Fruit fly (Drosophila melanogaster) whole organism, prepupa: ENCODE data around the gene CG3984.

ENCODE experiments used
- CG10631 ChIP-seq: fragments of 200-800 bp; sonication (Bioruptor generic); optimal IDR thresholded peaks from 2 replicates; lab custom pipeline; 2016; ENCODE audit warnings: missing biosample characterization, missing genetic modification characterization
- CG10669 ChIP-seq: fragments of 200-800 bp; sonication (Bioruptor generic); optimal IDR thresholded peaks from 3 replicates; lab custom pipeline; 2018; ENCODE audit warnings: missing biosample characterization, mild to moderate bottlenecking, missing genetic modification characterization, moderate library complexity
- CG11294 ChIP-seq: fragments of 200-800 bp; sonication (Bioruptor generic); IDR thresholded peaks from 2 replicates; pipeline ENCODE4 v1.3.6; 2022; ENCODE audit warnings: missing biosample characterization, missing genetic modification characterization
- CG11902 ChIP-seq: fragments of 200-800 bp; sonication (Bioruptor generic); optimal IDR thresholded peaks from 3 replicates; lab custom pipeline; 2016; ENCODE audit warnings: missing biosample characterization, missing genetic modification characterization
- CG15336 ChIP-seq: fragments of 200-800 bp; sonication (Bioruptor generic); IDR thresholded peaks from 2 replicates; pipeline ENCODE4 v1.3.6; 2022; ENCODE audit warnings: missing biosample characterization, missing genetic modification characterization
- CG1621 ChIP-seq: fragments of 200-800 bp; sonication (Bioruptor generic); optimal IDR thresholded peaks from 3 replicates; lab custom pipeline; 2018; ENCODE audit warnings: missing biosample characterization, mild to moderate bottlenecking, missing genetic modification characterization
- CG3032 ChIP-seq: fragments of 200-800 bp; optimal IDR thresholded peaks from 2 replicates; lab custom pipeline; 2019; ENCODE audit warnings: missing biosample characterization, mild to moderate bottlenecking, missing genetic modification characterization, moderate library complexity
- CG31627 ChIP-seq: fragments of 200-800 bp; sonication (Bioruptor generic); optimal IDR thresholded peaks from 3 replicates; lab custom pipeline; 2016; ENCODE audit warnings: missing biosample characterization, missing genetic modification characterization
- CG32006 ChIP-seq: fragments of 200-800 bp; sonication (Bioruptor generic); optimal IDR thresholded peaks from 3 replicates; lab custom pipeline; 2017; ENCODE audit warnings: missing biosample characterization, mild to moderate bottlenecking, missing genetic modification characterization
- CG34406 ChIP-seq: fragments of 200-800 bp; sonication (Bioruptor generic); optimal IDR thresholded peaks from 3 replicates; lab custom pipeline; 2016; ENCODE audit warnings: missing biosample characterization, missing genetic modification characterization
- CG3919 ChIP-seq: fragments of 200-800 bp; sonication (Bioruptor generic); optimal IDR thresholded peaks from 3 replicates; lab custom pipeline; 2016; ENCODE audit warnings: missing biosample characterization, missing genetic modification characterization
- CG6163 ChIP-seq: fragments of 200-800 bp; sonication (Bioruptor generic); IDR thresholded peaks from 3 replicates; pipeline ENCODE4 v1.3.6; 2022; ENCODE audit warnings: missing biosample characterization, missing genetic modification characterization
- CG6276 ChIP-seq: fragments of 200-800 bp; sonication (Bioruptor generic); optimal IDR thresholded peaks from 2 replicates; lab custom pipeline; 2017; ENCODE audit warnings: missing biosample characterization, mild to moderate bottlenecking, missing genetic modification characterization
- CG6792 ChIP-seq: fragments of 200-800 bp; sonication (Bioruptor generic); optimal IDR thresholded peaks from 3 replicates; lab custom pipeline; 2016; ENCODE audit warnings: missing biosample characterization, missing genetic modification characterization
- CG6808 ChIP-seq: fragments of 200-800 bp; sonication (Bioruptor generic); optimal IDR thresholded peaks from 3 replicates; lab custom pipeline; 2017; ENCODE audit warnings: missing biosample characterization, missing genetic modification characterization, mild to moderate bottlenecking, moderate library complexity, missing genetic modification reagents
- CG6854 ChIP-seq: fragments of 200-800 bp; sonication (Bioruptor generic); optimal IDR thresholded peaks from 2 replicates; lab custom pipeline; 2017; ENCODE audit warnings: missing biosample characterization, mild to moderate bottlenecking, missing genetic modification characterization
- CG7368 ChIP-seq: fragments of 200-800 bp; sonication (Bioruptor generic); optimal IDR thresholded peaks from 3 replicates; lab custom pipeline; 2016; ENCODE audit warnings: missing biosample characterization, missing genetic modification characterization
- CG8119 ChIP-seq: fragments of 200-800 bp; sonication (Bioruptor generic); IDR thresholded peaks from 3 replicates; pipeline ENCODE4 v1.3.6; 2022; ENCODE audit warnings: missing biosample characterization, missing genetic modification characterization
- CG8319 ChIP-seq: fragments of 200-800 bp; sonication (Bioruptor generic); optimal IDR thresholded peaks from 3 replicates; lab custom pipeline; 2016; ENCODE audit warnings: missing biosample characterization, missing genetic modification characterization
- CG9139 ChIP-seq: fragments of 200-800 bp; sonication (Bioruptor generic); optimal IDR thresholded peaks from 3 replicates; lab custom pipeline; 2017; ENCODE audit warnings: missing biosample characterization, mild to moderate bottlenecking, missing genetic modification characterization
- Eip78C ChIP-seq: fragments of 200-800 bp; sonication (Bioruptor generic); peaks from one replicate; lab custom pipeline; 2016; ENCODE audit warnings: missing biosample characterization, missing genetic modification characterization
- Eip93F ChIP-seq: fragments of 200-800 bp; sonication (Bioruptor generic); optimal IDR thresholded peaks from 2 replicates; lab custom pipeline; 2016; ENCODE audit warnings: missing biosample characterization, mild to moderate bottlenecking, missing genetic modification characterization
- Ets21C ChIP-seq: fragments of 200-800 bp; sonication (Bioruptor generic); optimal IDR thresholded peaks from 3 replicates; lab custom pipeline; 2016; ENCODE audit warnings: missing biosample characterization, missing genetic modification characterization
- Ets96B ChIP-seq: fragments of 200-800 bp; optimal IDR thresholded peaks from 2 replicates; lab custom pipeline; 2019; ENCODE audit warnings: missing biosample characterization, mild to moderate bottlenecking, missing genetic modification characterization, moderate library complexity
- Gug ChIP-seq: fragments of 200-800 bp; sonication (Bioruptor generic); IDR thresholded peaks from 2 replicates; pipeline ENCODE4 v1.3.6; 2022; ENCODE audit warnings: missing biosample characterization, missing genetic modification characterization
- Hr38 ChIP-seq: sonication (Bioruptor generic); optimal IDR thresholded peaks from 2 replicates; lab custom pipeline; 2016; ENCODE audit warnings: missing biosample characterization, missing genetic modification characterization
- Hr4 ChIP-seq: fragments of 200-800 bp; sonication (Bioruptor generic); optimal IDR thresholded peaks from 3 replicates; lab custom pipeline; 2016; ENCODE audit warnings: missing biosample characterization, missing genetic modification characterization
- Lpt ChIP-seq: fragments of 200-800 bp; sonication (Bioruptor generic); optimal IDR thresholded peaks from 3 replicates; lab custom pipeline; 2016; ENCODE audit warnings: missing biosample characterization, missing genetic modification characterization
- Met ChIP-seq: fragments of 200-800 bp; sonication (Bioruptor generic); optimal IDR thresholded peaks from 3 replicates; lab custom pipeline; 2016; ENCODE audit warnings: missing biosample characterization, missing genetic modification characterization
- OdsH ChIP-seq: fragments of 200-800 bp; sonication (Bioruptor generic); optimal IDR thresholded peaks from 3 replicates; lab custom pipeline; 2016; ENCODE audit warnings: missing biosample characterization, missing genetic modification characterization
- Sox102F ChIP-seq: fragments of 200-800 bp; sonication (Bioruptor generic); optimal IDR thresholded peaks from 2 replicates; lab custom pipeline; 2016; ENCODE audit warnings: missing biosample characterization, mild to moderate bottlenecking, missing genetic modification characterization
- Sox14 ChIP-seq: fragments of 200-800 bp; sonication (Bioruptor generic); optimal IDR thresholded peaks from 3 replicates; lab custom pipeline; 2016; ENCODE audit warnings: missing biosample characterization, missing genetic modification characterization
- Sox15 ChIP-seq: fragments of 200-800 bp; sonication (Bioruptor generic); optimal IDR thresholded peaks from 3 replicates; lab custom pipeline; 2016; ENCODE audit warnings: missing biosample characterization, missing genetic modification characterization
- achi ChIP-seq: fragments of 200-800 bp; sonication (Bioruptor generic); optimal IDR thresholded peaks from 3 replicates; lab custom pipeline; 2016; ENCODE audit warnings: missing biosample characterization, missing genetic modification characterization
- acj6 ChIP-seq: fragments of 200-800 bp; sonication (Bioruptor generic); optimal IDR thresholded peaks from 3 replicates; lab custom pipeline; 2016; ENCODE audit warnings: missing biosample characterization, missing genetic modification characterization
- cyc ChIP-seq: fragments of 200-800 bp; sonication (Bioruptor generic); optimal IDR thresholded peaks from 3 replicates; lab custom pipeline; 2016; ENCODE audit warnings: missing biosample characterization, missing genetic modification characterization
- eg ChIP-seq: fragments of 200-800 bp; sonication (Bioruptor generic); IDR thresholded peaks from 3 replicates; pipeline ENCODE4 v1.3.6; 2022; ENCODE audit warnings: missing biosample characterization, missing genetic modification characterization
- esn ChIP-seq: fragments of 200-800 bp; sonication (Bioruptor generic); optimal IDR thresholded peaks from 2 replicates; lab custom pipeline; 2016; ENCODE audit warnings: missing biosample characterization, mild to moderate bottlenecking, missing genetic modification characterization, moderate library complexity
- fd59A ChIP-seq: fragments of 200-800 bp; sonication (Bioruptor generic); optimal IDR thresholded peaks from 2 replicates; lab custom pipeline; 2017; ENCODE audit warnings: missing biosample characterization, mild to moderate bottlenecking, missing genetic modification characterization, missing genetic modification reagents
- fkh ChIP-seq: fragments of 200-800 bp; sonication (Bioruptor generic); optimal IDR thresholded peaks from 3 replicates; lab custom pipeline; 2017; ENCODE audit warnings: missing biosample characterization, mild to moderate bottlenecking, missing genetic modification characterization, moderate library complexity
- net ChIP-seq: fragments of 200-800 bp; sonication (Bioruptor generic); optimal IDR thresholded peaks from 3 replicates; lab custom pipeline; 2016; ENCODE audit warnings: missing biosample characterization, missing genetic modification characterization
- pdm3 ChIP-seq: fragments of 200-800 bp; sonication (Bioruptor generic); optimal IDR thresholded peaks from 3 replicates; lab custom pipeline; 2016; ENCODE audit warnings: missing biosample characterization, missing genetic modification characterization
- salr ChIP-seq, 2 experiments: fragments of 200-800 bp; sonication (Bioruptor generic); optimal IDR thresholded peaks; 3 replicates each; lab custom pipeline; 2016 to 2018; ENCODE audit warnings: missing biosample characterization in 2 of 2, missing genetic modification characterization in 2 of 2, mild to moderate bottlenecking in 1 of 2
- spab ChIP-seq: fragments of 200-800 bp; sonication (Bioruptor generic); optimal IDR thresholded peaks from 2 replicates; lab custom pipeline; 2017; ENCODE audit warnings: missing biosample characterization, mild to moderate bottlenecking, missing genetic modification characterization, missing genetic modification reagents
- ss ChIP-seq, 2 experiments: fragments of 200-800 bp; sonication (Bioruptor generic); optimal IDR thresholded peaks; 2 replicates in 1 of 2; 3 replicates in 1 of 2; lab custom pipeline; 2017 to 2018; ENCODE audit warnings: mild to moderate bottlenecking in 2 of 2, missing biosample characterization in 2 of 2, missing genetic modification characterization in 2 of 2, moderate library complexity in 1 of 2
- vri ChIP-seq: fragments of 200-800 bp; sonication (Bioruptor generic); optimal IDR thresholded peaks from 3 replicates; lab custom pipeline; 2016; ENCODE audit warnings: missing biosample characterization, mild to moderate bottlenecking, missing genetic modification characterization

CG3984 gene

DNA sequence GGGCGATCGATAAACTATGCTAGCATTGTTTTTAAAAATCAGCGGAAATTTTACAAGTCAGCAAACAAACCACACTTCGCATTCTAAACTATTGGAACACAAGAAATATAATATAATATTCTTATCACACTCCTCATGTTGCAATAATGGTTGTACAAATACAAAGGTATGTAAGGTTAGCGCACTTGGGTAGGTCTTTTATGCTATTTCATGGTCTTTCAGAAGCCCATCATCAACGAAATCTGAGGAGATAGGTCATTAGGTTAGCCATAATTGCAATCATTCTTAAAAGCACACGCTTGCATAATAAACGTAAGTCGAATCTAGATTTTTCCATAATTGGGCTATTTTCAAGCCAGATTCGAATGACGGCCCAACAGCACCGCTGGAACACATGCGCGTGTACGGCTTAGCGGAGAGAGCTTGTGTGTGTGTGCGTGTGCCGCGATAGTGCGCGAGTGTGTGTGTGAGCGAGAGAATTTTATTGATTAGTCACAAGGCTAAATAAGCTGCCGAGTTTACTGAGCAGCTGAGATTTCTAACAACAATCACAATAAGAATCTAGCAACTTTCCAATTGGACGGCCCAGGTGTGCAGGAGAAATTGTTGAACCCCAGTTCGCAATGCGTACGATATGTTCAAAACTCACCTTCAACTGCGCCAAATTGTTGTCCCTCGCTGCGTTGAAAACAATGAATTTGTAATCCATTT, 42.6 kb upstream of the CG3984 start (continued):
- TF ChIP-seq vri, result peak; percentile 15
- TF ChIP-seq CG6163 (GFP tag; lab: Robert Waterston, UW), result no peak
- TF ChIP-seq esn, result peak; percentile 35
- no peak for TF ChIP-seq Sox15
- no peak for TF ChIP-seq CG8119 (GFP tag; lab: Robert Waterston, UW)
- no peak for TF ChIP-seq CG6854 (GFP tag; lab: Kevin White, UChicago)
- TF ChIP-seq Lpt, result no peak
- no peak for TF ChIP-seq CG7368 (GFP tag; lab: Kevin White, UChicago)
- TF ChIP-seq Ets96B (tag; lab: Kevin White, UChicago), result no peak
- no peak for TF ChIP-seq eg (GFP tag; lab: Robert Waterston, UW)
- TF ChIP-seq acj6, result no peak
- TF ChIP-seq CG6792 (GFP tag; lab: Kevin White, UChicago), result no peak
- peak; percentile 19 for TF ChIP-seq Sox14 (GFP tag; lab: Kevin White, UChicago)
- no peak for TF ChIP-seq pdm3 (GFP tag; lab: Kevin White, UChicago)
- peak; percentile 39 for TF ChIP-seq fkh (GFP tag; lab: Kevin White, UChicago)
- TF ChIP-seq cyc, result no peak
- peak; percentile 32 for TF ChIP-seq Hr4 (GFP tag; lab: Kevin White, UChicago)
- no peak for TF ChIP-seq fd59A
- no peak for TF ChIP-seq net
- TF ChIP-seq achi, result peak; percentile 24
- TF ChIP-seq ss (GFP tag; optimal IDR thresholded peaks at IDR 0.05; lab: Kevin White, UChicago), result peak in 1 of 2 experiments; percentile 1
- no peak for TF ChIP-seq CG9139 (GFP tag; lab: Kevin White, UChicago)
- TF ChIP-seq CG10631, result no peak
- no peak for TF ChIP-seq spab (GFP tag; lab: Kevin White, UChicago)
- TF ChIP-seq, all 60 proteins: peak for 15

dm6 chr3R:15094929-15095236, 42.1 kb upstream of the CG3984 start:
- TF ChIP-seq CG3032 (tag; lab: Kevin White, UChicago), result no peak
- TF ChIP-seq Eip78C (GFP tag; lab: Kevin White, UChicago), result peak; percentile 12

DNA sequence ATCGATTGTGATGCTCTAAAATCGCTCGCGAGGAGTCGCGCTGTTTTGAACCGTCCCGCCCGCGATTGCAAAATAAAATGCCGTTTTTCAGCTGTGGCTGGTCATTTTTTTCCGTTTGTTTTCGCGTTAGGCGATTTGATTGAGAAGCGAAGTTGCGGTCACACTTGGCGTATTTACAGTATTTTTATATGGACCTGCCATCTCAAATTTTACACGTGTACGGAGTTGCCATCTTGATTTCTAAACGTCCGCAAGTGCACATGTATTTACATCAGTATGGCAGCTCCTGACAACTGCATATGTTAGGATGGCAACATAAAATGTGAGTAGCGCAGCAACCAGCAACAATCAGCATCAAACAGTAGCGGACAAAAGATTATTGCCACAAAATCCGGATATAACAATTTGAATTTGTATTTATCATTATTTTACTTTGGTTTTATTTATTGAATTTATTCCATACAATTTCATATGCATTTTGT, 41.4 kb upstream of the CG3984 start, which contains the start of gene CG6966:
Gene CG6966, minus strand, starts transcription at position 82 of the 482 bp plus-strand sequence.
- TF ChIP-seq CG10631, result peak; percentile 80
- TF ChIP-seq CG6808 (GFP tag; lab: Kevin White, UChicago), result peak; percentile 36
- no peak for TF ChIP-seq Eip93F
- peak; percentile 78 for TF ChIP-seq Ets21C (GFP tag; lab: Kevin White, UChicago)
- peak; percentile 59 for TF ChIP-seq CG9139 (GFP tag; lab: Kevin White, UChicago)
- no peak for TF ChIP-seq CG8119 (GFP tag; lab: Robert Waterston, UW)
- TF ChIP-seq CG11902, result peak; percentile 80
- TF ChIP-seq CG6854 (GFP tag; lab: Kevin White, UChicago), result peak; percentile 75
- TF ChIP-seq OdsH, result peak; percentile 86
- TF ChIP-seq Gug, result no peak
- TF ChIP-seq pdm3 (GFP tag; lab: Kevin White, UChicago), result peak; percentile 91
- no peak for TF ChIP-seq Hr38 (GFP tag; lab: Kevin White, UChicago)
- peak; percentile 79 for TF ChIP-seq CG6792 (GFP tag; lab: Kevin White, UChicago)
- peak; percentile 94 for TF ChIP-seq CG31627 (GFP tag; lab: Kevin White, UChicago)
- peak; percentile 70 for TF ChIP-seq achi
- peak; percentile 84 for TF ChIP-seq Met (GFP tag; lab: Kevin White, UChicago)
- TF ChIP-seq CG34406, result peak; percentile 74
- TF ChIP-seq CG10669, result peak; percentile 63
- peak; percentile 66 for TF ChIP-seq CG7368 (GFP tag; lab: Kevin White, UChicago)
- TF ChIP-seq CG6276 (GFP tag; lab: Kevin White, UChicago), result no peak
- TF ChIP-seq CG3032 (tag; lab: Kevin White, UChicago), result peak; percentile 68
- TF ChIP-seq Sox102F, result peak; percentile 46
- TF ChIP-seq fd59A, result peak; percentile 67
- TF ChIP-seq CG8319 (GFP tag; lab: Kevin White, UChicago), result peak; percentile 77
- TF ChIP-seq vri, result peak; percentile 55
- TF ChIP-seq Hr4 (GFP tag; lab: Kevin White, UChicago), result peak; percentile 58
- no peak for TF ChIP-seq CG11294
- TF ChIP-seq acj6, result peak; percentile 85
- TF ChIP-seq eg (GFP tag; lab: Robert Waterston, UW), result no peak
- no peak for TF ChIP-seq CG15336
- peak; percentile 79 for TF ChIP-seq CG1621 (tag; lab: Kevin White, UChicago)
- TF ChIP-seq salr (GFP tag; optimal IDR thresholded peaks at IDR 0.05; lab: Kevin White, UChicago), result peak; percentile 18 to 94
- peak; percentile 69 for TF ChIP-seq CG3919 (GFP tag; lab: Kevin White, UChicago)
- no peak for TF ChIP-seq CG32006
